Fruit fly (Drosophila melanogaster): ENCODE data around the gene CG13310.

CG13310 gene

dm6 chr3L:8751262-8751661 is 49.1 kb downstream of the CG13310 start (continued):
- no peak for TF ChIP-seq Fer1 (GFP tag; optimal IDR thresholded peaks at IDR 0.05)
- peak; percentile 65 for TF ChIP-seq oc (tag; optimal IDR thresholded peaks at IDR 0.05)
- TF ChIP-seq Mes4 (GFP tag; optimal IDR thresholded peaks at IDR 0.05) = no peak
- TF ChIP-seq CG2889 (GFP tag; IDR thresholded peaks at IDR 0.05) = no peak
- TF ChIP-seq CG17612 (GFP tag; IDR thresholded peaks at IDR 0.05) = no peak
- peak; percentile 87 for TF ChIP-seq sens (GFP tag)
- no peak for TF ChIP-seq Lim3 (GFP tag; IDR thresholded peaks at IDR 0.05)
- no peak for TF ChIP-seq knrl (GFP tag; IDR thresholded peaks at IDR 0.05; ENCODE audit: partially characterized antibody)
- no peak for TF ChIP-seq pfk (GFP tag; optimal IDR thresholded peaks at IDR 0.05)
- no peak for TF ChIP-seq CG12299 (tag; optimal IDR thresholded peaks at IDR 0.05)
- no peak for TF ChIP-seq cad (GFP tag; optimal IDR thresholded peaks at IDR 0.05)
- TF ChIP-seq usp (GFP tag; optimal IDR thresholded peaks at IDR 0.05) = no peak
- no peak for TF ChIP-seq z (GFP tag; IDR thresholded peaks at IDR 0.05)
- no peak for TF ChIP-seq stwl (tag; optimal IDR thresholded peaks at IDR 0.05)
- peak; percentile 58 for TF ChIP-seq PHDP (tag; optimal IDR thresholded peaks at IDR 0.05)
- TF ChIP-seq dan (GFP tag; IDR thresholded peaks at IDR 0.05) = no peak
- TF ChIP-seq Spps (tag; optimal IDR thresholded peaks at IDR 0.05) = no peak
- no peak for TF ChIP-seq CG8089 (GFP tag; optimal IDR thresholded peaks at IDR 0.05)
- no peak for TF ChIP-seq CG8478 (optimal IDR thresholded peaks at IDR 0.05)
- no peak for TF ChIP-seq jigr1 (GFP tag; IDR thresholded peaks at IDR 0.05)
- peak; percentile 30 for TF ChIP-seq Abd-B (GFP tag; optimal IDR thresholded peaks at IDR 0.05)
- no peak for TF ChIP-seq CG12219 (GFP tag; optimal IDR thresholded peaks at IDR 0.05)
- no peak for TF ChIP-seq CG17186 (GFP tag; optimal IDR thresholded peaks at IDR 0.05)
- TF ChIP-seq D19B (GFP tag; optimal IDR thresholded peaks at IDR 0.05) = no peak
- peak; percentile 41; the same call in 1 of the 3 replicates for TF ChIP-seq Optix (GFP tag; IDR thresholded peaks at IDR 0.05)
- no peak for TF ChIP-seq CG10321 (GFP tag; IDR thresholded peaks at IDR 0.05)
- no peak for TF ChIP-seq CG6272 (GFP tag; IDR thresholded peaks at IDR 0.05)
- peak; percentile 55; the same call in 1 of the 2 replicates for TF ChIP-seq esg (GFP tag; conservative IDR thresholded peaks at IDR 0.05)
- peak; percentile 60 for TF ChIP-seq CG1603 (tag; optimal IDR thresholded peaks at IDR 0.05)
- TF ChIP-seq Aef1 (GFP tag; IDR thresholded peaks at IDR 0.05) = no peak
- peak; percentile 61 for TF ChIP-seq salm (tag; optimal IDR thresholded peaks at IDR 0.05)
- TF ChIP-seq Dref (GFP tag; IDR thresholded peaks at IDR 0.05) = no peak
- no peak for TF ChIP-seq Fer2 (tag; optimal IDR thresholded peaks at IDR 0.05)
- no peak for TF ChIP-seq Vsx1 (GFP tag; optimal IDR thresholded peaks at IDR 0.05)
- no peak for TF ChIP-seq Hmx (GFP tag; optimal IDR thresholded peaks at IDR 0.05)
- TF ChIP-seq TFAM (GFP tag; optimal IDR thresholded peaks at IDR 0.05) = no peak
- no peak for TF ChIP-seq Dbx (GFP tag; IDR thresholded peaks at IDR 0.05)
- no peak for TF ChIP-seq CG12104 (GFP tag; optimal IDR thresholded peaks at IDR 0.05)
- TF ChIP-seq Awh (GFP tag; IDR thresholded peaks at IDR 0.05) = peak; percentile 26; the same call in 1 of the 2 replicates
- peak; percentile 67; the same call in 2 of the 3 replicates for TF ChIP-seq zfh1 (GFP tag; IDR thresholded peaks at IDR 0.05)
- no peak for TF ChIP-seq NC2α (GFP tag; optimal IDR thresholded peaks at IDR 0.05)
- TF ChIP-seq Opbp (GFP tag; IDR thresholded peaks at IDR 0.05; ENCODE audit: partially characterized antibody) = no peak
- no peak for TF ChIP-seq yki (optimal IDR thresholded peaks at IDR 0.05)
- TF ChIP-seq pnt (GFP tag; optimal IDR thresholded peaks at IDR 0.05) = peak; percentile 54
- peak; percentile 44 for TF ChIP-seq org-1 (GFP tag; optimal IDR thresholded peaks at IDR 0.05)
- no peak for TF ChIP-seq lilli (GFP tag; optimal IDR thresholded peaks at IDR 0.05)
- peak; percentile 73 for TF ChIP-seq CG11504 (tag; optimal IDR thresholded peaks at IDR 0.05)
- TF ChIP-seq ATbp (GFP tag; optimal IDR thresholded peaks at IDR 0.05) = peak; percentile 76
- TF ChIP-seq sob (GFP tag; IDR thresholded peaks at IDR 0.05) = no peak; the same call in 1 of the 2 replicates
- peak; percentile 20 for TF ChIP-seq odd (GFP tag; optimal IDR thresholded peaks at IDR 0.05)
- peak; percentile 10 for TF ChIP-seq Atf3 (GFP tag; optimal IDR thresholded peaks at IDR 0.05)
- TF ChIP-seq eve (GFP tag; optimal IDR thresholded peaks at IDR 0.05) = no peak
- TF ChIP-seq Ravus (GFP tag; IDR thresholded peaks at IDR 0.05) = no peak
- peak; percentile 5 for TF ChIP-seq CG1602 (GFP tag; optimal IDR thresholded peaks at IDR 0.05)

Data from whole organism, embryonic.